Fruit fly (Drosophila melanogaster): ENCODE measurements around the gene vsg.

- TF ChIP-seq CG8478 (optimal IDR thresholded peaks at IDR 0.05) (no peak), CTCF (optimal IDR thresholded peaks at IDR 0.05) (no peak)
Observed at dm6 chr3L:9693552-9694133, 20.5 kb upstream of the vsg start.

Data from S2 (cell line).